Fruit fly (Drosophila melanogaster) whole organism, embryonic: ENCODE data around the gene CG14659.

Experiments
- Atf3 ChIP-seq: fragments of 200-800 bp; sonication (Bioruptor generic); optimal IDR thresholded peaks from 3 replicates; lab custom pipeline; 2016; ENCODE audit warnings: missing biosample characterization, missing genetic modification characterization
- Atf6 ChIP-seq: fragments of 200-800 bp; sonication (Bioruptor generic); IDR thresholded peaks from 2 replicates; pipeline ENCODE4 v1.3.6; 2022; ENCODE audit warnings: missing biosample characterization, missing genetic modification characterization
- B-H2 ChIP-seq: fragments of 200-800 bp; sonication (Bioruptor generic); optimal IDR thresholded peaks from 2 replicates; lab custom pipeline; 2018; ENCODE audit warnings: missing biosample characterization, mild to moderate bottlenecking, missing genetic modification characterization
- BtbVII ChIP-seq: fragments of 200-800 bp; sonication (Bioruptor generic); optimal IDR thresholded peaks from 3 replicates; lab custom pipeline; 2017; ENCODE audit warnings: missing biosample characterization, mild to moderate bottlenecking, missing genetic modification characterization
- CG10147 ChIP-seq: fragments of 200-800 bp; sonication (Bioruptor generic); optimal IDR thresholded peaks from 2 replicates; lab custom pipeline; 2019; ENCODE audit warnings: missing biosample characterization, mild to moderate bottlenecking, missing genetic modification characterization, moderate library complexity
- CG10267 ChIP-seq: fragments of 200-800 bp; sonication (Bioruptor generic); optimal IDR thresholded peaks from 2 replicates; lab custom pipeline; 2018; ENCODE audit warnings: missing biosample characterization, mild to moderate bottlenecking, missing genetic modification characterization, moderate library complexity
- CG10366 ChIP-seq: fragments of 200-800 bp; sonication (Bioruptor generic); IDR thresholded peaks from 2 replicates; pipeline ENCODE4 v1.3.6; 2022; ENCODE audit warnings: missing biosample characterization, missing genetic modification characterization
- CG12155 ChIP-seq: fragments of 200-800 bp; sonication (Bioruptor generic); optimal IDR thresholded peaks from 3 replicates; lab custom pipeline; 2016; ENCODE audit warnings: missing biosample characterization, missing genetic modification characterization
- CG17328 ChIP-seq: fragments of 200-800 bp; sonication (Bioruptor generic); IDR thresholded peaks from 2 replicates; pipeline ENCODE4 v1.3.6; 2022; ENCODE audit warnings: missing biosample characterization, missing genetic modification characterization
- CG17612 ChIP-seq: fragments of 200-800 bp; sonication (Bioruptor generic); IDR thresholded peaks from 2 replicates; pipeline ENCODE4 v1.3.6; 2022; ENCODE audit warnings: missing biosample characterization, missing genetic modification characterization
- CG17802 ChIP-seq: fragments of 200-800 bp; sonication (Bioruptor generic); optimal IDR thresholded peaks from 2 replicates; lab custom pipeline; 2018; ENCODE audit warnings: missing biosample characterization, mild to moderate bottlenecking, missing genetic modification characterization, moderate library complexity
- CG2678 ChIP-seq: fragments of 200-800 bp; sonication (Bioruptor generic); optimal IDR thresholded peaks from 3 replicates; lab custom pipeline; 2019; ENCODE audit warnings: missing biosample characterization, mild to moderate bottlenecking, missing genetic modification characterization, moderate library complexity
- CG32532 ChIP-seq: fragments of 200-800 bp; sonication (Bioruptor generic); IDR thresholded peaks from 2 replicates; pipeline ENCODE4 v1.3.6; 2022; ENCODE audit warnings: missing biosample characterization, missing genetic modification characterization
- CG32767 ChIP-seq: fragments of 200-800 bp; sonication (Bioruptor generic); IDR thresholded peaks from 2 replicates; pipeline ENCODE4 v1.3.6; 2022; ENCODE audit warnings: missing biosample characterization, missing genetic modification characterization
- CG3407 ChIP-seq: fragments of 200-800 bp; sonication (Bioruptor generic); optimal IDR thresholded peaks from 2 replicates; lab custom pipeline; 2018; ENCODE audit warnings: missing biosample characterization, mild to moderate bottlenecking, missing genetic modification characterization
- CG6689 ChIP-seq: fragments of 200-800 bp; sonication (Bioruptor generic); IDR thresholded peaks from 2 replicates; pipeline ENCODE4 v1.3.6; 2022; ENCODE audit warnings: missing biosample characterization, missing genetic modification characterization
- CG6765 ChIP-seq: fragments of 200-800 bp; sonication (Bioruptor generic); optimal IDR thresholded peaks from 3 replicates; lab custom pipeline; 2017; ENCODE audit warnings: missing biosample characterization, mild to moderate bottlenecking, missing genetic modification characterization
- CG6791 ChIP-seq: fragments of 200-800 bp; sonication (Bioruptor generic); IDR thresholded peaks from 3 replicates; pipeline ENCODE4 v1.3.6; 2022; ENCODE audit warnings: missing biosample characterization, missing genetic modification characterization; ENCODE audit not compliant: partially characterized antibody
- CG7372 ChIP-seq: fragments of 200-800 bp; sonication (Bioruptor generic); IDR thresholded peaks from 2 replicates; pipeline ENCODE4 v1.3.6; 2022; ENCODE audit warnings: missing biosample characterization, missing genetic modification characterization
- CG7745 ChIP-seq: fragments of 200-800 bp; sonication (Bioruptor generic); optimal IDR thresholded peaks from 2 replicates; lab custom pipeline; 2018; ENCODE audit warnings: missing biosample characterization, mild to moderate bottlenecking, missing genetic modification characterization, moderate library complexity
- CG7928 ChIP-seq: fragments of 200-800 bp; sonication (Bioruptor generic); optimal IDR thresholded peaks from 2 replicates; lab custom pipeline; 2017; ENCODE audit warnings: missing biosample characterization, mild to moderate bottlenecking, missing genetic modification characterization
- CG8281 ChIP-seq: fragments of 200-800 bp; sonication (Bioruptor generic); optimal IDR thresholded peaks from 2 replicates; lab custom pipeline; 2018; ENCODE audit warnings: missing biosample characterization, mild to moderate bottlenecking, missing genetic modification characterization, moderate library complexity
- CG8924 ChIP-seq: fragments of 200-800 bp; optimal IDR thresholded peaks from 3 replicates; lab custom pipeline; 2019; ENCODE audit warnings: missing biosample characterization, mild to moderate bottlenecking, missing genetic modification characterization, moderate library complexity
- CG9609 ChIP-seq: fragments of 200-800 bp; sonication (Bioruptor generic); optimal IDR thresholded peaks from 3 replicates; lab custom pipeline; 2016; ENCODE audit warnings: missing biosample characterization, missing genetic modification characterization
- CG9817 ChIP-seq: fragments of 200-800 bp; sonication (Bioruptor generic); optimal IDR thresholded peaks from 2 replicates; lab custom pipeline; 2018; ENCODE audit warnings: missing biosample characterization, mild to moderate bottlenecking, missing genetic modification characterization, moderate library complexity
- Deaf1 ChIP-seq: fragments of 200-800 bp; optimal IDR thresholded peaks from 3 replicates; lab custom pipeline; 2019; ENCODE audit warnings: missing biosample characterization, mild to moderate bottlenecking, missing genetic modification characterization, moderate library complexity
- Hand ChIP-seq: fragments of 200-800 bp; sonication (Bioruptor generic); optimal IDR thresholded peaks from 2 replicates; lab custom pipeline; 2017; ENCODE audit warnings: mild to moderate bottlenecking, missing biosample characterization, missing genetic modification reagents, missing genetic modification characterization
- Hr78 ChIP-seq, 2 experiments: fragments of 200-800 bp in 1 of 2; fragments of >200 bp in 1 of 2; sonication (Bioruptor generic) in 1 of 2; optimal IDR thresholded peaks; 2 replicates each; lab custom pipeline; 2017 to 2019; ENCODE audit warnings: missing biosample characterization in 2 of 2, missing genetic modification characterization in 2 of 2, mild to moderate bottlenecking in 1 of 2, moderate library complexity in 1 of 2
- Lim3 ChIP-seq: fragments of 200-800 bp; sonication (Bioruptor generic); IDR thresholded peaks from 2 replicates; pipeline ENCODE4 v1.3.6; 2022; ENCODE audit warnings: missing biosample characterization, missing genetic modification characterization
- Med ChIP-seq: fragments of 200-800 bp; sonication (Bioruptor generic); peaks from one replicate; lab custom pipeline; 2016; ENCODE audit warnings: missing biosample characterization, missing genetic modification characterization, mild to moderate bottlenecking, inconsistent platforms, moderate library complexity
- Mrtf ChIP-seq: fragments of 200-800 bp; sonication (Bioruptor generic); IDR thresholded peaks from 3 replicates; pipeline ENCODE4 v1.3.6; 2022; ENCODE audit warnings: missing biosample characterization, missing genetic modification characterization
- Opbp ChIP-seq: fragments of 200-800 bp; sonication (Bioruptor generic); IDR thresholded peaks from 3 replicates; pipeline ENCODE4 v1.3.6; 2022; ENCODE audit warnings: missing biosample characterization, missing genetic modification characterization; ENCODE audit not compliant: partially characterized antibody
- Pdp1 ChIP-seq, 2 experiments: fragments of 200-800 bp; sonication (Bioruptor generic); optimal IDR thresholded peaks; 3 replicates each; lab custom pipeline; 2016; ENCODE audit warnings: missing biosample characterization in 2 of 2, missing genetic modification characterization in 2 of 2, mild to moderate bottlenecking in 1 of 2, moderate library complexity in 1 of 2
- Rx ChIP-seq: fragments of 200-800 bp; sonication (Bioruptor generic); IDR thresholded peaks from 2 replicates; pipeline ENCODE4 v1.3.6; 2022; ENCODE audit warnings: missing biosample characterization, missing genetic modification characterization
- Sox102F ChIP-seq: fragments of 200-800 bp; sonication (Bioruptor generic); optimal IDR thresholded peaks from 2 replicates; lab custom pipeline; 2018; ENCODE audit warnings: missing biosample characterization, mild to moderate bottlenecking, missing genetic modification characterization, moderate library complexity
- Taf1 ChIP-seq: fragments of 200-800 bp; sonication (Bioruptor generic); IDR thresholded peaks from 2 replicates; pipeline ENCODE4 v1.3.6; 2022; ENCODE audit warnings: missing biosample characterization, missing genetic modification characterization
- az2 ChIP-seq: fragments of 200-800 bp; sonication (Bioruptor generic); optimal IDR thresholded peaks from 3 replicates; lab custom pipeline; 2016; ENCODE audit warnings: missing biosample characterization, missing genetic modification characterization
- cato ChIP-seq: fragments of 200-800 bp; sonication (Bioruptor generic); optimal IDR thresholded peaks from 2 replicates; lab custom pipeline; 2016; ENCODE audit warnings: missing biosample characterization, missing genetic modification characterization, borderline replicate concordance
- caup ChIP-seq: fragments of 200-800 bp; sonication (Bioruptor generic); optimal IDR thresholded peaks from 3 replicates; lab custom pipeline; 2017; ENCODE audit warnings: missing biosample characterization, mild to moderate bottlenecking, missing genetic modification characterization, moderate library complexity; ENCODE audit not compliant: severe bottlenecking
- danr ChIP-seq: fragments of 200-800 bp; sonication (Bioruptor generic); IDR thresholded peaks from 2 replicates; pipeline ENCODE4 v1.3.6; 2022; ENCODE audit warnings: missing biosample characterization, missing genetic modification characterization
- dysf ChIP-seq: fragments of 200-800 bp; sonication (Bioruptor generic); IDR thresholded peaks from 3 replicates; pipeline ENCODE4 v1.3.6; 2022; ENCODE audit warnings: missing biosample characterization, missing genetic modification characterization
- fd3F ChIP-seq: fragments of 200-800 bp; sonication (Bioruptor generic); optimal IDR thresholded peaks from 2 replicates; lab custom pipeline; 2018; ENCODE audit warnings: missing biosample characterization, mild to moderate bottlenecking, missing genetic modification characterization, moderate library complexity
- fd96Cb ChIP-seq: fragments of 200-800 bp; sonication (Bioruptor generic); optimal IDR thresholded peaks from 2 replicates; lab custom pipeline; 2018; ENCODE audit warnings: missing biosample characterization, mild to moderate bottlenecking, missing genetic modification characterization, moderate library complexity
- h ChIP-seq: fragments of >200 bp; optimal IDR thresholded peaks from 2 replicates; lab custom pipeline; 2017
- kah ChIP-seq: fragments of 200-800 bp; sonication (Bioruptor generic); optimal IDR thresholded peaks from 2 replicates; lab custom pipeline; 2018; ENCODE audit warnings: missing biosample characterization, mild to moderate bottlenecking, missing genetic modification characterization
- lbe ChIP-seq: fragments of 200-800 bp; sonication (Bioruptor generic); optimal IDR thresholded peaks from 2 replicates; lab custom pipeline; 2016; ENCODE audit warnings: missing biosample characterization, mild to moderate bottlenecking, missing genetic modification characterization
- lola ChIP-seq, 3 experiments: fragments of >200 bp in 2 of 3; fragments of 200-800 bp in 1 of 3; sonication (Bioruptor generic) in 1 of 3; optimal IDR thresholded peaks; 2 replicates each; lab custom pipeline; 2017 to 2019; ENCODE audit warnings: missing biosample characterization in 3 of 3, missing genetic modification characterization in 3 of 3, mild to moderate bottlenecking in 1 of 3, moderate library complexity in 1 of 3
- mirr ChIP-seq: fragments of 200-800 bp; sonication (Bioruptor generic); optimal IDR thresholded peaks from 3 replicates; lab custom pipeline; 2018; ENCODE audit warnings: missing biosample characterization, mild to moderate bottlenecking, missing genetic modification characterization
- pnt ChIP-seq: fragments of 200-800 bp; sonication (Bioruptor generic); optimal IDR thresholded peaks from 3 replicates; lab custom pipeline; 2016; ENCODE audit warnings: missing biosample characterization, missing genetic modification characterization
- tll ChIP-seq, 2 experiments: fragments of 200-800 bp in 1 of 2; fragments of >200 bp in 1 of 2; sonication (Bioruptor generic) in 1 of 2; optimal IDR thresholded peaks; 2 replicates each; lab custom pipeline; 2017 to 2019; ENCODE audit warnings: missing biosample characterization in 2 of 2, missing genetic modification characterization in 2 of 2, mild to moderate bottlenecking in 1 of 2, moderate library complexity in 1 of 2

CG14659 gene

DNA sequence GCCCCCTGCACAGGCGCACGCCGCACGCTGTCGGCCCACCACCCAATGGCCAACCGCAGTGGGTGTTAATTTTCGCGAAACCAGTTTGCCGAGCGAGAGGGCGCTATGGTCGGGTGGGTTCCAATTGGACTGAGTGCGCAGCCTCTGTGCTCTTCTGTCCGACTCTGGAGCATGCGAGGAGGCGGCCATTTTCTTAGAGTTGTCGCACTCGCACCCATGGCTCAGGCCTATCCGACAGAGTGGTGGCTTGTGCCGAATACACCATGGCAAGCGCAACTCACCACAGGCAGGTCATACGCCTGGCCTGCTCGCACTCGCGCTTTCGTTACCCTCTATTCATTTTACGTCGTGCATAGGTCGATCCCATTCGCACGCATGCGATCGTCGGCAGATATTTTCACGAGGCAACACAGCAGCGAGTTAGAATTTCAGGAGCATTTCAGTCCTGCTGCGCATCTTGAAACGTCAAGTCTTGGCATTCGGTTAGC, 21.3 kb upstream of the CG14659 start, which contains the start of gene opa (continued):
- no peak for TF ChIP-seq CG32767 (GFP tag; lab: Robert Waterston, UW)
- no peak for TF ChIP-seq BtbVII (GFP tag; lab: Kevin White, UChicago)
- no peak for TF ChIP-seq CG9609 (GFP tag; lab: Kevin White, UChicago)
- TF ChIP-seq Lim3 (GFP tag; lab: Robert Waterston, UW) = no peak
- TF ChIP-seq CG17802 (tag; lab: Kevin White, UChicago) = no peak
- TF ChIP-seq Mrtf (GFP tag; lab: Robert Waterston, UW) = no peak
- no peak for TF ChIP-seq fd96Cb (tag; lab: Kevin White, UChicago)
- TF ChIP-seq CG10147 (GFP tag; lab: Kevin White, UChicago) = no peak
- no peak for TF ChIP-seq CG8281
- no peak for TF ChIP-seq CG10366
- TF ChIP-seq fd3F (GFP tag; lab: Kevin White, UChicago) = no peak
- TF ChIP-seq CG17612 = no peak
- TF ChIP-seq CG32532 (GFP tag; lab: Robert Waterston, UW) = no peak
- TF ChIP-seq tll (GFP tag; optimal IDR thresholded peaks at IDR 0.05; lab: Kevin White, UChicago) = peak; percentile 43 to 75
- TF ChIP-seq kah (GFP tag; lab: Kevin White, UChicago) = no peak
- no peak for TF ChIP-seq Taf1 (GFP tag; lab: Robert Waterston, UW)
- no peak for TF ChIP-seq pnt (GFP tag; lab: Kevin White, UChicago)
- no peak for TF ChIP-seq B-H2
- TF ChIP-seq Atf3 = no peak
- no peak for TF ChIP-seq CG10267 (tag; lab: Kevin White, UChicago)
- no peak for TF ChIP-seq caup
- TF ChIP-seq Sox102F (GFP tag; lab: Kevin White, UChicago) = no peak
- peak; percentile 31; the same call in 1 of the 2 replicates for TF ChIP-seq Atf6 (GFP tag; lab: Robert Waterston, UW)
- TF ChIP-seq lola (GFP tag; optimal IDR thresholded peaks at IDR 0.05; lab: Kevin White, UChicago) = no peak
- TF ChIP-seq CG17328 (GFP tag; lab: Robert Waterston, UW) = no peak
- no peak for TF ChIP-seq CG3407 (GFP tag; lab: Kevin White, UChicago)
- no peak for TF ChIP-seq CG6765 (GFP tag; lab: Kevin White, UChicago)
- no peak for TF ChIP-seq danr
- TF ChIP-seq CG12155 = no peak
- TF ChIP-seq CG7928 (GFP tag; lab: Kevin White, UChicago) = no peak
- TF ChIP-seq CG6791 (GFP tag; lab: Robert Waterston, UW) = 0 out of 3 replicates have a peak, but pooled peaks have one; percentile 19
- TF ChIP-seq Opbp (GFP tag; lab: Robert Waterston, UW) = peak; percentile 55; the same call in 2 of the 3 replicates
- no peak for TF ChIP-seq Rx (GFP tag; lab: Robert Waterston, UW)
- TF ChIP-seq CG6689 (GFP tag; lab: Robert Waterston, UW) = no peak
- no peak for TF ChIP-seq Hand (GFP tag; lab: Kevin White, UChicago)
- TF ChIP-seq CG8924 (tag; lab: Kevin White, UChicago) = no peak
- no peak for TF ChIP-seq h (lab: Kevin White, UChicago)
- TF ChIP-seq Med (GFP tag; lab: Kevin White, UChicago) = peak; percentile 82
- no peak for TF ChIP-seq cato
- TF ChIP-seq az2 (GFP tag; lab: Kevin White, UChicago) = no peak
- peak; percentile 89 for TF ChIP-seq Deaf1 (tag; lab: Kevin White, UChicago)
- TF ChIP-seq mirr (GFP tag; lab: Kevin White, UChicago) = no peak
- no peak for TF ChIP-seq dysf (GFP tag; lab: Robert Waterston, UW)
- TF ChIP-seq Hr78 (GFP tag; optimal IDR thresholded peaks at IDR 0.05; lab: Kevin White, UChicago) = no peak
- no peak for TF ChIP-seq CG2678
- no peak for TF ChIP-seq Pdp1 (GFP tag; optimal IDR thresholded peaks at IDR 0.05; lab: Kevin White, UChicago)
- TF ChIP-seq lbe (GFP tag; lab: Kevin White, UChicago) = no peak
- TF ChIP-seq CG9817 (tag; lab: Kevin White, UChicago) = no peak
- TF ChIP-seq CG7372 (GFP tag; lab: Robert Waterston, UW) = no peak
- TF ChIP-seq CG7745 (tag; lab: Kevin White, UChicago) = no peak
